Worm (Caenorhabditis elegans) whole organism, L4 larva: ENCODE data around the gene F18C5.10.

Experiments used
- R02D3.7 ChIP-seq: fragments of 150-350 bp; sonication (generic microtip); optimal IDR thresholded peaks from 3 replicates; lab custom pipeline; 2014; ENCODE audit warnings: missing biosample characterization, missing genetic modification characterization
- cey-2 ChIP-seq: sonication (generic microtip); optimal IDR thresholded peaks from 3 replicates; lab custom pipeline; 2017; ENCODE audit warnings: missing genetic modification characterization, mild to moderate bottlenecking, missing compliant biosample characterization, antibody characterized with exemption, borderline replicate concordance; ENCODE audit not compliant: insufficient read depth
- fos-1 ChIP-seq: fragments of 150-350 bp; optimal IDR thresholded peaks from 2 replicates; lab custom pipeline; 2014; ENCODE audit warnings: missing biosample characterization, missing genetic modification characterization
- jun-1 ChIP-seq: fragments of 150-350 bp; optimal IDR thresholded peaks from 2 replicates; lab custom pipeline; 2014; ENCODE audit warnings: missing biosample characterization, missing genetic modification reagents, missing genetic modification characterization
- vab-7 ChIP-seq: fragments of 200-800 bp; sonication (Bioruptor generic); IDR thresholded peaks from 2 replicates; pipeline ENCODE4 v1.3.6; 2022; ENCODE audit warnings: missing genetic modification reagents, missing genetic modification characterization, missing compliant biosample characterization
- ztf-11 ChIP-seq: fragments of 150-350 bp; optimal IDR thresholded peaks from 2 replicates; lab custom pipeline; 2014; ENCODE audit warnings: missing biosample characterization, missing genetic modification characterization

DNA sequence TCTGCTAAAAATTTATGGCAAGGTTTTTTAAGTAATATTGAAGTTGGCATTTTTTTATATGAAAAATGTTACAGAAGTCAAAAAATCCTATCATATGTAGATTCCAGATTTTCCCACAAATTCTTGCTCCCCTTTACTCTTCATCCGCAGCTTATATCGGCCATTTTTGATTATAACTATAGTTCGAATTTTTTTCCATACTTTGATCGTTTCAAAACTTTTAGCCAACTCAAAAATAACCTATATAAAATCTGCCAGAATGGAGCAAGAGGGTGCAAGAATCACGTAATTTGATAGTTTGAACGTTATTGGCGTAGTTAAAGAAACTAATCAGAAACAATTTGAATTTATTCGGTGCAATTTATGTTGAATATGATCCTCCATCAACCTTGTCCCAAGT, 37.3 kb downstream of the F18C5.10 start:
- no peak for TF ChIP-seq ztf-11 (tag; lab: Kevin White, UChicago)
- no peak for TF ChIP-seq fos-1 (tag; lab: Kevin White, UChicago)
- no peak for TF ChIP-seq vab-7 (GFP tag; lab: Robert Waterston, UW)
- TF ChIP-seq jun-1: no peak
- no peak for TF ChIP-seq R02D3.7 (tag; lab: Kevin White, UChicago)
- TF ChIP-seq cey-2 (tag; lab: Kevin White, UChicago): no peak
